Worm (Caenorhabditis elegans): ENCODE measurements around the gene Y46H3D.8.

ce11 chrV:1629329-1629728, 1.7 kb downstream of the Y46H3D.8 start, which contains the start of gene nhr-238:
- TF ChIP-seq T22C8.4 (GFP tag; IDR thresholded peaks at IDR 0.05) (no peak), ztf-29 (GFP tag; IDR thresholded peaks at IDR 0.05) (no peak), tab-1 (GFP tag; IDR thresholded peaks at IDR 0.05) (no peak), flt-1 (GFP tag; IDR thresholded peaks at IDR 0.05) (no peak), ref-1 (GFP tag; conservative IDR thresholded peaks at IDR 0.05) (no peak), cog-1 (tag; optimal IDR thresholded peaks at IDR 0.05) (no peak), ztf-23 (GFP tag; IDR thresholded peaks at IDR 0.05) (no peak), klf-2 (GFP tag; conservative IDR thresholded peaks at IDR 0.05) (no peak)
